Fruit fly (Drosophila melanogaster): Measurements from ENCODE around the gene CG7990.

DNA sequence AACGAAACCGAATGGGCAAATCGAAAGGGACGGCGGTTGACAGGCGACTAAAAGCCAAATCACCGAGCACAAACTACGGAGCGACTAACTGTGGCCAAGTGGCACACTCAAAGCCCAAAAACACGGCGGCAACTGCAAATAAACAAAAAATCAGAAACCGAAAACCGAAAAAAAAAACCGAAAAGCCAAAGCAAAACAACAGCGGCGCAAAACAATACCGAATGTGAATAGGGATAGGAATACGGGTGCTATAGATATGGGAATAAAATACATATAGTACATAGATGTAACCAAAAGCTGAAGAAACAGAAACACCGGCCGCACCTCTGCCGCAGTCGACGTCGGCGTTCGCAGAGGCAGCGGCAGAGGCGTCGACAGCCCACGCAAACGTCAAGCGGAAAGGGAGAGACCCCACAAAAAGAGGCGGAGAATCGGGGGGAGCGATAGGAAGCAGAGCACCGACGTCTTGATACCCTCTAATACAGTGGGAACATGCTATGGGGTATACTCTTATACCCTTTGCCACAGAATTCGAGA, 34.7 kb downstream of the CG7990 start, which contains the start of gene RhoGAP18B:
- TF ChIP-seq Ravus (GFP tag; IDR thresholded peaks at IDR 0.05), result no peak
- no peak for TF ChIP-seq tio (GFP tag; optimal IDR thresholded peaks at IDR 0.05)
- TF ChIP-seq Hr39 (optimal IDR thresholded peaks at IDR 0.05), result no peak
- no peak for TF ChIP-seq repo (GFP tag; optimal IDR thresholded peaks at IDR 0.05)
- TF ChIP-seq CG3163 (GFP tag; optimal IDR thresholded peaks at IDR 0.05), result no peak
- no peak for TF ChIP-seq jumu (GFP tag; optimal IDR thresholded peaks at IDR 0.05)
- no peak for TF ChIP-seq CG6813 (GFP tag; optimal IDR thresholded peaks at IDR 0.05)
- TF ChIP-seq Antp (GFP tag; optimal IDR thresholded peaks at IDR 0.05), result no peak

All from whole organism, embryonic.